Worm (Caenorhabditis elegans): ENCODE data around the gene T07D4.5.

ce11 chrII:8873842-8874241 is 10.3 kb downstream of the T07D4.5 start, which contains the start of gene T07D4.2:
- TF ChIP-seq R02D3.7 (tag; optimal IDR thresholded peaks at IDR 0.05) = no peak
- TF ChIP-seq lin-39 (tag; optimal IDR thresholded peaks at IDR 0.05) = no peak
- TF ChIP-seq unc-62 (GFP tag; optimal IDR thresholded peaks at IDR 0.05 in 1 of 2) = no peak
- TF ChIP-seq unc-62 (tag; optimal IDR thresholded peaks at IDR 0.05) = no peak
- TF ChIP-seq snpc-4 (tag; optimal IDR thresholded peaks at IDR 0.05) = no peak
- no peak for TF ChIP-seq ztf-7 (tag; optimal IDR thresholded peaks at IDR 0.05)
- no peak for TF ChIP-seq nhr-237 (tag; optimal IDR thresholded peaks at IDR 0.05)
